Worm (Caenorhabditis elegans) whole organism, mixed stage, embryonic: ENCODE data around the gene ife-4.

Source experiments
- M03D4.4 ChIP-seq: sonication (generic microtip); optimal IDR thresholded peaks from 2 replicates; lab custom pipeline; 2017; ENCODE audit warnings: mild to moderate bottlenecking, missing genetic modification characterization, missing compliant biosample characterization
- bed-3 ChIP-seq: fragments of 200-800 bp; sonication (Bioruptor generic); optimal IDR thresholded peaks from 3 replicates; lab custom pipeline; 2018; ENCODE audit warnings: mild to moderate bottlenecking, missing genetic modification characterization, moderate library complexity, missing compliant biosample characterization
- blmp-1 ChIP-seq: fragments of 150-350 bp; optimal IDR thresholded peaks from 2 replicates; lab custom pipeline; 2014; ENCODE audit warnings: missing biosample characterization, missing genetic modification characterization
- ceh-39 ChIP-seq: fragments of 150-350 bp; optimal IDR thresholded peaks from 2 replicates; lab custom pipeline; 2014; ENCODE audit warnings: missing biosample characterization, missing genetic modification characterization
- ceh-43 ChIP-seq: fragments of 200-800 bp; sonication (Bioruptor generic); optimal IDR thresholded peaks from 2 replicates; lab custom pipeline; 2018; ENCODE audit warnings: mild to moderate bottlenecking, missing genetic modification characterization, moderate library complexity, missing compliant biosample characterization
- ceh-83 ChIP-seq: fragments of 200-800 bp; sonication (Bioruptor generic); optimal IDR thresholded peaks from 2 replicates; lab custom pipeline; 2018; ENCODE audit warnings: mild to moderate bottlenecking, missing genetic modification characterization, missing compliant biosample characterization
- ces-1 ChIP-seq: fragments of 150-350 bp; optimal IDR thresholded peaks from 2 replicates; lab custom pipeline; 2014; ENCODE audit warnings: missing biosample characterization, missing genetic modification reagents, missing genetic modification characterization
- cnd-1 ChIP-seq: fragments of 200-800 bp; sonication (Bioruptor generic); optimal IDR thresholded peaks from 2 replicates; lab custom pipeline; 2018; ENCODE audit warnings: mild to moderate bottlenecking, missing genetic modification characterization, missing compliant biosample characterization
- drap-1 ChIP-seq: fragments of 200-800 bp; sonication (Bioruptor generic); optimal IDR thresholded peaks from 3 replicates; lab custom pipeline; 2018; ENCODE audit warnings: mild to moderate bottlenecking, missing genetic modification characterization, missing compliant biosample characterization
- elt-1 ChIP-seq: sonication (generic microtip); optimal IDR thresholded peaks from 2 replicates; lab custom pipeline; 2017; ENCODE audit warnings: missing genetic modification characterization, mild to moderate bottlenecking, missing compliant biosample characterization, antibody characterized with exemption, moderate library complexity, borderline replicate concordance; ENCODE audit not compliant: insufficient read depth
- hlh-1 ChIP-seq: fragments of 150-350 bp; optimal IDR thresholded peaks from 2 replicates; lab custom pipeline; 2014; ENCODE audit warnings: missing biosample characterization, missing genetic modification reagents, missing genetic modification characterization
- lin-13 ChIP-seq: fragments of 150-350 bp; optimal IDR thresholded peaks from 2 replicates; lab custom pipeline; 2014; ENCODE audit warnings: missing biosample characterization, missing genetic modification characterization
- lin-32 ChIP-seq: fragments of 200-800 bp; sonication (Bioruptor generic); optimal IDR thresholded peaks from 2 replicates; lab custom pipeline; 2018; ENCODE audit warnings: mild to moderate bottlenecking, missing genetic modification characterization, missing compliant biosample characterization
- lsy-2 ChIP-seq: fragments of 150-350 bp; optimal IDR thresholded peaks from 2 replicates; lab custom pipeline; 2014; ENCODE audit warnings: missing biosample characterization, missing genetic modification characterization
- mep-1 ChIP-seq: fragments of 150-350 bp; optimal IDR thresholded peaks from 2 replicates; lab custom pipeline; 2017; ENCODE audit warnings: missing biosample characterization, missing genetic modification reagents, missing genetic modification characterization, inconsistent platforms
- mls-2 ChIP-seq: sonication (generic microtip); optimal IDR thresholded peaks from 2 replicates; lab custom pipeline; 2016; ENCODE audit warnings: mild to moderate bottlenecking, missing genetic modification characterization, moderate library complexity, missing compliant biosample characterization
- nhr-12 ChIP-seq: fragments of 150-350 bp; optimal IDR thresholded peaks from 2 replicates; lab custom pipeline; 2014; ENCODE audit warnings: missing biosample characterization, missing genetic modification characterization
- nhr-2 ChIP-seq: fragments of 150-350 bp; optimal IDR thresholded peaks from 2 replicates; lab custom pipeline; 2014; ENCODE audit warnings: missing biosample characterization, missing genetic modification characterization
- nhr-237 ChIP-seq: fragments of 150-350 bp; optimal IDR thresholded peaks from 2 replicates; lab custom pipeline; 2014; ENCODE audit warnings: missing biosample characterization, missing genetic modification characterization
- nhr-28 ChIP-seq: fragments of 150-350 bp; optimal IDR thresholded peaks from 2 replicates; lab custom pipeline; 2014; ENCODE audit warnings: missing biosample characterization, missing genetic modification characterization
- nhr-76 ChIP-seq: sonication (generic microtip); optimal IDR thresholded peaks from 2 replicates; lab custom pipeline; 2017; ENCODE audit warnings: missing biosample characterization, missing genetic modification characterization
- pha-4 ChIP-seq: fragments of 150-350 bp; optimal IDR thresholded peaks from 2 replicates; lab custom pipeline; 2018; ENCODE audit warnings: missing biosample characterization, missing genetic modification reagents, missing genetic modification characterization
- sem-2 ChIP-seq: fragments of 200-800 bp; sonication (Bioruptor generic); optimal IDR thresholded peaks from 2 replicates; lab custom pipeline; 2018; ENCODE audit warnings: mild to moderate bottlenecking, missing genetic modification characterization, missing compliant biosample characterization
- snpc-4 ChIP-seq: fragments of 150-350 bp; optimal IDR thresholded peaks from 2 replicates; lab custom pipeline; 2014; ENCODE audit warnings: missing biosample characterization, missing genetic modification characterization
- sptf-1 ChIP-seq: sonication (generic microtip); optimal IDR thresholded peaks from 2 replicates; lab custom pipeline; 2017; ENCODE audit warnings: mild to moderate bottlenecking, missing genetic modification characterization, moderate library complexity, missing compliant biosample characterization
- tbx-8 ChIP-seq: fragments of 200-800 bp; sonication (Bioruptor generic); optimal IDR thresholded peaks from 2 replicates; lab custom pipeline; 2018; ENCODE audit warnings: mild to moderate bottlenecking, missing genetic modification characterization, moderate library complexity, missing compliant biosample characterization
- unc-120 ChIP-seq: sonication (generic microtip); optimal IDR thresholded peaks from 2 replicates; lab custom pipeline; 2017; ENCODE audit warnings: missing genetic modification characterization, missing compliant biosample characterization; ENCODE audit not compliant: poor library complexity, severe bottlenecking
- unc-39 ChIP-seq: fragments of 150-350 bp; optimal IDR thresholded peaks from 2 replicates; lab custom pipeline; 2014; ENCODE audit warnings: missing biosample characterization, missing genetic modification characterization
- unc-62 ChIP-seq: fragments of 150-350 bp; optimal IDR thresholded peaks from 2 replicates; lab custom pipeline; 2014; ENCODE audit warnings: missing biosample characterization, missing genetic modification reagents, missing genetic modification characterization
- zip-8 ChIP-seq: fragments of 150-350 bp; optimal IDR thresholded peaks from 2 replicates; lab custom pipeline; 2014; ENCODE audit warnings: missing biosample characterization, missing genetic modification characterization
- ztf-11 ChIP-seq: fragments of 150-350 bp; optimal IDR thresholded peaks from 2 replicates; lab custom pipeline; 2014; ENCODE audit warnings: missing biosample characterization, missing genetic modification characterization

The ife-4 gene

ce11 chrX:1128503-1129036 is 24.6 kb downstream of the ife-4 start, which contains the start of gene snx-1:
Gene snx-1, plus strand, starts transcription at chrX:1128986.
- TF ChIP-seq cnd-1 (tag; lab: Kevin White, UChicago): peak; percentile 38
- peak; percentile 52 for TF ChIP-seq sptf-1 (tag; lab: Kevin White, UChicago)
- no peak for TF ChIP-seq nhr-76
- peak; percentile 78 for TF ChIP-seq lin-13 (tag; lab: Kevin White, UChicago)
- peak; percentile 25 for TF ChIP-seq ceh-39 (tag; lab: Kevin White, UChicago)
- TF ChIP-seq mep-1 (tag; lab: Kevin White, UChicago): peak; percentile 1
- TF ChIP-seq sem-2: no peak
- TF ChIP-seq pha-4 (tag; lab: Kevin White, UChicago): peak; percentile 20
- TF ChIP-seq nhr-2 (tag; lab: Kevin White, UChicago): peak; percentile 21
- no peak for TF ChIP-seq lin-32 (GFP tag; lab: Kevin White, UChicago)
- TF ChIP-seq drap-1 (GFP tag; lab: Kevin White, UChicago): peak; percentile 26
- peak; percentile 29 for TF ChIP-seq M03D4.4 (tag; lab: Kevin White, UChicago)
- no peak for TF ChIP-seq mls-2 (tag; lab: Kevin White, UChicago)
- peak; percentile 35 for TF ChIP-seq nhr-237 (tag; lab: Kevin White, UChicago)

ce11 chrX:1141617-1142016 is 37.6 kb downstream of the ife-4 start:
- no peak for TF ChIP-seq lsy-2 (tag; lab: Kevin White, UChicago)
- TF ChIP-seq cnd-1 (tag; lab: Kevin White, UChicago): no peak
- TF ChIP-seq bed-3: no peak
- TF ChIP-seq unc-62 (GFP tag; lab: Kevin White, UChicago): no peak
- TF ChIP-seq tbx-8: no peak
- TF ChIP-seq nhr-12: no peak
- TF ChIP-seq mls-2 (tag; lab: Kevin White, UChicago): no peak
- no peak for TF ChIP-seq nhr-237 (tag; lab: Kevin White, UChicago)
- no peak for TF ChIP-seq ztf-11 (tag; lab: Kevin White, UChicago)
- no peak for TF ChIP-seq M03D4.4 (tag; lab: Kevin White, UChicago)
- no peak for TF ChIP-seq ces-1 (GFP tag; lab: Kevin White, UChicago)
- TF ChIP-seq lin-32 (GFP tag; lab: Kevin White, UChicago): no peak
- no peak for TF ChIP-seq unc-120 (tag; lab: Kevin White, UChicago)
- TF ChIP-seq hlh-1 (tag; lab: Kevin White, UChicago): no peak
- no peak for TF ChIP-seq ceh-83 (GFP tag; lab: Kevin White, UChicago)
- TF ChIP-seq nhr-76: no peak
- no peak for TF ChIP-seq nhr-2 (tag; lab: Kevin White, UChicago)
- no peak for TF ChIP-seq nhr-28 (tag; lab: Kevin White, UChicago)
- TF ChIP-seq blmp-1: no peak

- TF ChIP-seq lin-13 (tag; lab: Kevin White, UChicago): no peak
- TF ChIP-seq ceh-83 (GFP tag; lab: Kevin White, UChicago): no peak
- TF ChIP-seq tbx-8: no peak
- no peak for TF ChIP-seq zip-8 (tag; lab: Kevin White, UChicago)
- TF ChIP-seq snpc-4 (tag; lab: Kevin White, UChicago): no peak
- TF ChIP-seq ceh-39 (tag; lab: Kevin White, UChicago): no peak
- TF ChIP-seq unc-39 (tag; lab: Kevin White, UChicago): no peak
Observed at ce11 chrX:1147394-1147793, 43.4 kb downstream of the ife-4 start.

- TF ChIP-seq cnd-1 (tag; lab: Kevin White, UChicago) (no peak), nhr-76 (no peak), unc-62 (GFP tag; lab: Kevin White, UChicago) (no peak), blmp-1 (no peak), M03D4.4 (tag; lab: Kevin White, UChicago) (no peak), elt-1 (tag; lab: Kevin White, UChicago) (no peak), lsy-2 (tag; lab: Kevin White, UChicago) (no peak), pha-4 (tag; lab: Kevin White, UChicago) (no peak), sem-2 (no peak), sptf-1 (tag; lab: Kevin White, UChicago) (no peak), hlh-1 (tag; lab: Kevin White, UChicago) (no peak), ztf-11 (tag; lab: Kevin White, UChicago) (no peak), drap-1 (GFP tag; lab: Kevin White, UChicago) (no peak), ceh-43 (GFP tag; lab: Kevin White, UChicago) (no peak)
Observed at ce11 chrX:1148438-1148837, 44.4 kb downstream of the ife-4 start, which contains the start of the genes R193.2 and R193.6. Gene R193.2, minus strand, starts transcription at chrX:1148585. Gene R193.6, plus strand, starts transcription at chrX:1148787.
